Fruit fly (Drosophila melanogaster): ENCODE results near the gene Edc3.

Gene Edc3

dm6 chr3L:17513893-17514616, 15.6 kb downstream of the Edc3 start, which contains the start of the genes U4-U6-60K and CG7564 (continued):
- peak; percentile 63 for TF ChIP-seq CG9817 (tag; optimal IDR thresholded peaks at IDR 0.05)
- peak; percentile 73 for TF ChIP-seq CG12391 (tag; optimal IDR thresholded peaks at IDR 0.05)
- no peak for TF ChIP-seq CG11093 (GFP tag; IDR thresholded peaks at IDR 0.05)
- TF ChIP-seq CG5953 (GFP tag; IDR thresholded peaks at IDR 0.05), result no peak
- TF ChIP-seq dm (GFP tag; optimal IDR thresholded peaks at IDR 0.05), result peak; percentile 48
- peak; percentile 57 for TF ChIP-seq caup (GFP tag; optimal IDR thresholded peaks at IDR 0.05; ENCODE audit: severe bottlenecking)
- peak; percentile 27 for TF ChIP-seq CG33213 (GFP tag; optimal IDR thresholded peaks at IDR 0.05)
- peak; percentile 97 for TF ChIP-seq Opbp (GFP tag; IDR thresholded peaks at IDR 0.05; ENCODE audit: partially characterized antibody)
- peak; percentile 95 for TF ChIP-seq Ets65A (GFP tag)
- no peak for TF ChIP-seq stc (GFP tag; IDR thresholded peaks at IDR 0.05)
- TF ChIP-seq mirr (GFP tag; optimal IDR thresholded peaks at IDR 0.05), result no peak
- no peak for TF ChIP-seq sqz (GFP tag; optimal IDR thresholded peaks at IDR 0.05)
- TF ChIP-seq Six4 (GFP tag; optimal IDR thresholded peaks at IDR 0.05), result peak; percentile 39
- no peak for TF ChIP-seq gsb-n (tag; optimal IDR thresholded peaks at IDR 0.05)
- no peak for TF ChIP-seq Neu2 (GFP tag; optimal IDR thresholded peaks at IDR 0.05; ENCODE audit: borderline replicate concordance)
- no peak for TF ChIP-seq so (GFP tag; IDR thresholded peaks at IDR 0.05)
- TF ChIP-seq org-1 (GFP tag; optimal IDR thresholded peaks at IDR 0.05), result no peak
- TF ChIP-seq Aef1 (GFP tag; IDR thresholded peaks at IDR 0.05), result peak; percentile 10; the same call in 2 of the 3 replicates
- peak; percentile 19 for TF ChIP-seq CG8388 (GFP tag; optimal IDR thresholded peaks at IDR 0.05)
- TF ChIP-seq stwl (tag; optimal IDR thresholded peaks at IDR 0.05), result peak; percentile 25
- peak; percentile 61 for TF ChIP-seq hkb (optimal IDR thresholded peaks at IDR 0.05)
- no peak for TF ChIP-seq hkb (GFP tag; IDR thresholded peaks at IDR 0.05)
- peak; percentile 70 for TF ChIP-seq slou (GFP tag; optimal IDR thresholded peaks at IDR 0.05)
- TF ChIP-seq kay (GFP tag; optimal IDR thresholded peaks at IDR 0.05), result peak; percentile 70
- peak; percentile 53 for TF ChIP-seq Antp (GFP tag; optimal IDR thresholded peaks at IDR 0.05)
- TF ChIP-seq da (GFP tag; optimal IDR thresholded peaks at IDR 0.05), result no peak
- peak; percentile 63 for TF ChIP-seq CG2678 (tag; optimal IDR thresholded peaks at IDR 0.05)
- no peak for TF ChIP-seq hth (optimal IDR thresholded peaks at IDR 0.05)
- peak; percentile 41 for TF ChIP-seq CG15514 (GFP tag; optimal IDR thresholded peaks at IDR 0.05)
- no peak for TF ChIP-seq bab2 (GFP tag; optimal IDR thresholded peaks at IDR 0.05)
- no peak for TF ChIP-seq CrebB (tag; optimal IDR thresholded peaks at IDR 0.05)
- peak; percentile 50 for TF ChIP-seq zen (tag; optimal IDR thresholded peaks at IDR 0.05)
- TF ChIP-seq TFAM (GFP tag; optimal IDR thresholded peaks at IDR 0.05), result no peak
- peak; percentile 53; the same call in 1 of the 2 replicates for TF ChIP-seq Ptx1 (GFP tag; IDR thresholded peaks at IDR 0.05)
- TF ChIP-seq Nf-YB (GFP tag; optimal IDR thresholded peaks at IDR 0.05), result peak; percentile 31
- TF ChIP-seq CG1529 (GFP tag; optimal IDR thresholded peaks at IDR 0.05), result no peak
- TF ChIP-seq CG8359 (GFP tag; optimal IDR thresholded peaks at IDR 0.05; ENCODE audit: borderline replicate concordance), result no peak
- TF ChIP-seq CG14860 (GFP tag; IDR thresholded peaks at IDR 0.05; ENCODE audit: partially characterized antibody), result peak; percentile 95
- TF ChIP-seq bowl (GFP tag; IDR thresholded peaks at IDR 0.05), result no peak
- peak; percentile 15 for TF ChIP-seq crc (GFP tag; optimal IDR thresholded peaks at IDR 0.05)
- peak; percentile 25 for TF ChIP-seq Sox102F (GFP tag; optimal IDR thresholded peaks at IDR 0.05)
- TF ChIP-seq Dp (GFP tag; optimal IDR thresholded peaks at IDR 0.05), result no peak
- peak; percentile 78 for TF ChIP-seq CG2129 (GFP tag; IDR thresholded peaks at IDR 0.05; ENCODE audit: partially characterized antibody)
- no peak for TF ChIP-seq CG31365 (tag; optimal IDR thresholded peaks at IDR 0.05)
- TF ChIP-seq kah (GFP tag; optimal IDR thresholded peaks at IDR 0.05), result no peak
- TF ChIP-seq inv (GFP tag; IDR thresholded peaks at IDR 0.05; ENCODE audit: partially characterized antibody), result peak; percentile 99
- TF ChIP-seq gfzf (GFP tag; optimal IDR thresholded peaks at IDR 0.05), result peak; percentile 4
- TF ChIP-seq CG16813 (GFP tag; IDR thresholded peaks at IDR 0.05; ENCODE audit: partially characterized antibody), result peak; percentile 99
- peak; percentile 49; the same call in 1 of the 3 replicates for TF ChIP-seq Mrtf (GFP tag; IDR thresholded peaks at IDR 0.05)
